Worm (Caenorhabditis elegans) whole organism, late embryonic: ENCODE data around the gene F08F1.9.

Source experiments
- F13H6.1 ChIP-seq: sonication (generic microtip); optimal IDR thresholded peaks from 2 replicates; lab custom pipeline; 2016; ENCODE audit warnings: missing genetic modification characterization, missing compliant biosample characterization
- K09A11.1 ChIP-seq: sonication (generic microtip); optimal IDR thresholded peaks from 2 replicates; lab custom pipeline; 2017; ENCODE audit warnings: antibody characterized with exemption, mild to moderate bottlenecking, missing genetic modification characterization, missing compliant biosample characterization; ENCODE audit not compliant: insufficient read depth
- T23F11.4 ChIP-seq: fragments of 200-800 bp; sonication (Bioruptor generic); optimal IDR thresholded peaks from 2 replicates; lab custom pipeline; 2018; ENCODE audit warnings: mild to moderate bottlenecking, missing genetic modification characterization, missing compliant biosample characterization
- ahr-1 ChIP-seq: sonication (generic microtip); optimal IDR thresholded peaks from 2 replicates; lab custom pipeline; 2016; ENCODE audit warnings: missing genetic modification characterization, missing compliant biosample characterization
- ama-1 ChIP-seq: fragments of 150-350 bp; optimal IDR thresholded peaks from 2 replicates; lab custom pipeline; 2014
- ceh-14 ChIP-seq: sonication (generic microtip); optimal IDR thresholded peaks from 2 replicates; lab custom pipeline; 2016; ENCODE audit warnings: missing genotype, missing genetic modification characterization, missing compliant biosample characterization
- ceh-18 ChIP-seq: sonication (generic microtip); optimal IDR thresholded peaks from 2 replicates; lab custom pipeline; 2016; ENCODE audit warnings: missing genetic modification characterization, missing compliant biosample characterization
- ceh-2 ChIP-seq: sonication (generic microtip); optimal IDR thresholded peaks from 2 replicates; lab custom pipeline; 2016; ENCODE audit warnings: missing genotype, missing genetic modification characterization, missing compliant biosample characterization
- ceh-22 ChIP-seq: sonication (generic microtip); optimal IDR thresholded peaks from 2 replicates; lab custom pipeline; 2017; ENCODE audit warnings: missing biosample characterization, missing genetic modification characterization
- ceh-24 ChIP-seq: sonication (generic microtip); optimal IDR thresholded peaks from 2 replicates; lab custom pipeline; 2016; ENCODE audit warnings: mild to moderate bottlenecking, missing genetic modification characterization, missing compliant biosample characterization
- ceh-31 ChIP-seq: sonication (generic microtip); optimal IDR thresholded peaks from 2 replicates; lab custom pipeline; 2016; ENCODE audit warnings: missing genetic modification characterization, missing compliant biosample characterization
- ceh-6 ChIP-seq: fragments of 200-800 bp; sonication (Bioruptor generic); optimal IDR thresholded peaks from 2 replicates; lab custom pipeline; 2018; ENCODE audit warnings: mild to moderate bottlenecking, missing genetic modification characterization, missing compliant biosample characterization
- elt-2 ChIP-seq: sonication (generic microtip); optimal IDR thresholded peaks from 2 replicates; lab custom pipeline; 2016; ENCODE audit warnings: missing genetic modification reagents, missing genetic modification characterization, missing compliant biosample characterization
- fkh-6 ChIP-seq: sonication (generic microtip); optimal IDR thresholded peaks from 2 replicates; lab custom pipeline; 2016; ENCODE audit warnings: missing genetic modification characterization, missing compliant biosample characterization
- hlh-13 ChIP-seq: fragments of 200-800 bp; sonication (Bioruptor generic); optimal IDR thresholded peaks from 2 replicates; lab custom pipeline; 2018; ENCODE audit warnings: mild to moderate bottlenecking, missing genetic modification characterization, missing compliant biosample characterization
- hlh-6 ChIP-seq: sonication (generic microtip); optimal IDR thresholded peaks from 2 replicates; lab custom pipeline; 2016; ENCODE audit warnings: missing genotype, missing genetic modification characterization, missing compliant biosample characterization
- hlh-8 ChIP-seq: sonication (generic microtip); optimal IDR thresholded peaks from 2 replicates; lab custom pipeline; 2016; ENCODE audit warnings: missing genotype, missing genetic modification characterization, missing compliant biosample characterization
- lim-6 ChIP-seq: sonication (generic microtip); optimal IDR thresholded peaks from 2 replicates; lab custom pipeline; 2016; ENCODE audit warnings: missing genetic modification characterization, missing compliant biosample characterization
- nhr-232 ChIP-seq: sonication (generic microtip); optimal IDR thresholded peaks from 2 replicates; lab custom pipeline; 2016; ENCODE audit warnings: missing genetic modification characterization, missing compliant biosample characterization
- pros-1 ChIP-seq: fragments of 150-350 bp; optimal IDR thresholded peaks from 2 replicates; lab custom pipeline; 2014; ENCODE audit warnings: missing biosample characterization, missing genetic modification reagents, missing genetic modification characterization
- sox-4 ChIP-seq: sonication (generic microtip); optimal IDR thresholded peaks from 2 replicates; lab custom pipeline; 2017; ENCODE audit warnings: mild to moderate bottlenecking, missing genetic modification characterization, inconsistent platforms, missing compliant biosample characterization
- tbx-7 ChIP-seq: sonication (generic microtip); optimal IDR thresholded peaks from 2 replicates; lab custom pipeline; 2016; ENCODE audit warnings: missing genotype, missing genetic modification characterization, missing compliant biosample characterization
- ttx-3 ChIP-seq: sonication (generic microtip); optimal IDR thresholded peaks from 2 replicates; lab custom pipeline; 2016; ENCODE audit warnings: missing genetic modification reagents, missing genetic modification characterization, missing compliant biosample characterization
- unc-42 ChIP-seq: sonication (generic microtip); optimal IDR thresholded peaks from 2 replicates; lab custom pipeline; 2016; ENCODE audit warnings: missing genotype, missing genetic modification characterization, missing compliant biosample characterization
- unc-86 ChIP-seq: sonication (generic microtip); optimal IDR thresholded peaks from 2 replicates; lab custom pipeline; 2016; ENCODE audit warnings: missing genetic modification characterization, missing compliant biosample characterization
- zip-5 ChIP-seq: sonication (generic microtip); optimal IDR thresholded peaks from 2 replicates; lab custom pipeline; 2016; ENCODE audit warnings: missing genetic modification characterization, missing compliant biosample characterization
- ztf-16 ChIP-seq: sonication (generic microtip); optimal IDR thresholded peaks from 2 replicates; lab custom pipeline; 2017; ENCODE audit warnings: missing genetic modification characterization, missing compliant biosample characterization

The F08F1.9 gene

ce11 chrX:8368210-8368609 is 42.4 kb downstream of the F08F1.9 start (continued):
- TF ChIP-seq ttx-3 (tag; lab: Kevin White, UChicago) (peak; percentile 7), hlh-6 (tag; lab: Kevin White, UChicago) (no peak), sox-4 (tag; lab: Kevin White, UChicago) (no peak), pros-1 (tag; lab: Kevin White, UChicago) (no peak), ahr-1 (no peak), hlh-8 (tag; lab: Kevin White, UChicago) (no peak), elt-2 (peak; percentile 70), ztf-16 (tag; lab: Kevin White, UChicago) (peak; percentile 1), ceh-22 (tag; lab: Kevin White, UChicago) (no peak), ama-1 (lab: Kevin White, UChicago) (no peak), ceh-24 (tag; lab: Kevin White, UChicago) (no peak), ceh-14 (no peak), ceh-6 (GFP tag; lab: Kevin White, UChicago) (no peak), hlh-13 (GFP tag; lab: Kevin White, UChicago) (no peak), T23F11.4 (GFP tag; lab: Kevin White, UChicago) (no peak), tbx-7 (no peak)

- TF ChIP-seq zip-5 (no peak), ama-1 (lab: Kevin White, UChicago) (no peak), pros-1 (tag; lab: Kevin White, UChicago) (no peak), ceh-2 (tag; lab: Kevin White, UChicago) (no peak), nhr-232 (tag; lab: Kevin White, UChicago) (no peak), fkh-6 (tag; lab: Kevin White, UChicago) (no peak), hlh-6 (tag; lab: Kevin White, UChicago) (no peak), unc-42 (tag; lab: Kevin White, UChicago) (no peak), ztf-16 (tag; lab: Kevin White, UChicago) (no peak)
Measured at ce11 chrX:8367553-8367952, 43.1 kb downstream of the F08F1.9 start, which contains the start of gene F40B5.2. F40B5.2 (plus strand) TSS chrX:8367853.

- TF ChIP-seq lim-6 (tag; lab: Kevin White, UChicago) (no peak), ceh-2 (tag; lab: Kevin White, UChicago) (no peak), ceh-31 (tag; lab: Kevin White, UChicago) (no peak), fkh-6 (tag; lab: Kevin White, UChicago) (no peak), ceh-18 (tag; lab: Kevin White, UChicago) (no peak), K09A11.1 (tag; lab: Kevin White, UChicago) (no peak), unc-86 (tag; lab: Kevin White, UChicago) (no peak), F13H6.1 (tag; lab: Kevin White, UChicago) (no peak), elt-2 (no peak), tbx-7 (no peak)
- TF ChIP-seq, all 69 proteins: peak for 0
Measured at ce11 chrX:8362379-8362778, 48.3 kb downstream of the F08F1.9 start.
